Fruit fly (Drosophila melanogaster) whole organism, embryonic: Measurements from ENCODE around the gene CG12661.
A peak's percentile ranks its signal among the peaks of the same experiment; 100 is the strongest.

Experiments used
- CG1024 ChIP-seq: fragments of 200-800 bp; sonication (Bioruptor generic); IDR thresholded peaks from 2 replicates; pipeline ENCODE4 v1.3.6; 2022; ENCODE audit warnings: missing biosample characterization, missing genetic modification characterization
- CG10321 ChIP-seq: fragments of 200-800 bp; sonication (Bioruptor generic); IDR thresholded peaks from 2 replicates; pipeline ENCODE4 v1.3.6; 2022; ENCODE audit warnings: missing biosample characterization, missing genetic modification characterization
- CG1233 ChIP-seq: fragments of 200-800 bp; sonication (Bioruptor generic); optimal IDR thresholded peaks from 4 replicates; lab custom pipeline; 2018; ENCODE audit warnings: missing biosample characterization, mild to moderate bottlenecking, missing genetic modification characterization
- CG14014 ChIP-seq: fragments of 200-800 bp; sonication (Bioruptor generic); IDR thresholded peaks from 2 replicates; pipeline ENCODE4 v1.3.6; 2022; ENCODE audit warnings: missing biosample characterization, missing genetic modification characterization
- CG15011 ChIP-seq: fragments of 200-800 bp; sonication (Bioruptor generic); optimal IDR thresholded peaks from 3 replicates; lab custom pipeline; 2018; ENCODE audit warnings: missing biosample characterization, mild to moderate bottlenecking, missing genetic modification characterization
- CG16813 ChIP-seq: fragments of 200-800 bp; sonication (Bioruptor generic); IDR thresholded peaks from 3 replicates; pipeline ENCODE4 v1.3.6; 2022; ENCODE audit warnings: missing biosample characterization, missing genetic modification characterization; ENCODE audit not compliant: partially characterized antibody
- CG1792 ChIP-seq: fragments of 200-800 bp; sonication (Bioruptor generic); optimal IDR thresholded peaks from 2 replicates; lab custom pipeline; 2016; ENCODE audit warnings: missing biosample characterization, missing genetic modification characterization
- CG2678 ChIP-seq: fragments of 200-800 bp; sonication (Bioruptor generic); optimal IDR thresholded peaks from 3 replicates; lab custom pipeline; 2019; ENCODE audit warnings: missing biosample characterization, mild to moderate bottlenecking, missing genetic modification characterization, moderate library complexity
- CG4617 ChIP-seq: fragments of 200-800 bp; sonication (Bioruptor generic); optimal IDR thresholded peaks from 3 replicates; lab custom pipeline; 2016; ENCODE audit warnings: missing biosample characterization, missing genetic modification characterization, borderline replicate concordance
- CG5180 ChIP-seq: fragments of 200-800 bp; sonication (Bioruptor generic); optimal IDR thresholded peaks from 3 replicates; lab custom pipeline; 2017; ENCODE audit warnings: missing biosample characterization, missing genetic modification characterization, mild to moderate bottlenecking, moderate library complexity, missing genetic modification reagents
- CG6683 ChIP-seq: fragments of 200-800 bp; sonication (Bioruptor generic); optimal IDR thresholded peaks from 2 replicates; lab custom pipeline; 2017; ENCODE audit warnings: missing biosample characterization, mild to moderate bottlenecking, missing genetic modification characterization, missing genetic modification reagents
- CG6854 ChIP-seq: fragments of 200-800 bp; sonication (Bioruptor generic); optimal IDR thresholded peaks from 3 replicates; lab custom pipeline; 2017; ENCODE audit warnings: missing biosample characterization, mild to moderate bottlenecking, missing genetic modification characterization
- CG8359 ChIP-seq: fragments of 200-800 bp; sonication (Bioruptor generic); optimal IDR thresholded peaks from 2 replicates; lab custom pipeline; 2017; ENCODE audit warnings: missing biosample characterization, mild to moderate bottlenecking, missing genetic modification characterization, borderline replicate concordance
- CG9437 ChIP-seq: fragments of 200-800 bp; sonication (Bioruptor generic); optimal IDR thresholded peaks from 2 replicates; lab custom pipeline; 2018; ENCODE audit warnings: missing biosample characterization, mild to moderate bottlenecking, missing genetic modification characterization
- CG9727 ChIP-seq: fragments of 200-800 bp; sonication (Bioruptor generic); optimal IDR thresholded peaks from 3 replicates; lab custom pipeline; 2017; ENCODE audit warnings: missing biosample characterization, mild to moderate bottlenecking, missing genetic modification characterization
- CG9876 ChIP-seq: fragments of 200-800 bp; sonication (Bioruptor generic); optimal IDR thresholded peaks from 2 replicates; lab custom pipeline; 2016; ENCODE audit warnings: missing biosample characterization, missing genetic modification characterization
- D19B ChIP-seq: fragments of 200-800 bp; sonication (Bioruptor generic); optimal IDR thresholded peaks from 2 replicates; lab custom pipeline; 2017; ENCODE audit warnings: missing biosample characterization, mild to moderate bottlenecking, missing genetic modification characterization
- Dbx ChIP-seq: fragments of 200-800 bp; sonication (Bioruptor generic); IDR thresholded peaks from 3 replicates; pipeline ENCODE4 v1.3.6; 2022; ENCODE audit warnings: missing biosample characterization, missing genetic modification characterization
- Dek ChIP-seq: fragments of 200-800 bp; sonication (Bioruptor generic); optimal IDR thresholded peaks from 3 replicates; lab custom pipeline; 2019; ENCODE audit warnings: missing biosample characterization, mild to moderate bottlenecking, missing genetic modification characterization, moderate library complexity
- Doc2 ChIP-seq: fragments of 200-800 bp; sonication (Bioruptor generic); IDR thresholded peaks from 2 replicates; pipeline ENCODE4 v1.3.6; 2022; ENCODE audit warnings: missing biosample characterization, missing genetic modification characterization
- Fer1 ChIP-seq: fragments of 200-800 bp; sonication (Bioruptor generic); optimal IDR thresholded peaks from 2 replicates; lab custom pipeline; 2017; ENCODE audit warnings: missing biosample characterization, mild to moderate bottlenecking, missing genetic modification characterization
- Fer2 ChIP-seq: fragments of 200-800 bp; sonication (Bioruptor generic); optimal IDR thresholded peaks from 2 replicates; lab custom pipeline; 2018; ENCODE audit warnings: missing biosample characterization, mild to moderate bottlenecking, missing genetic modification characterization, moderate library complexity
- HLH3B ChIP-seq: fragments of 200-800 bp; sonication (Bioruptor generic); IDR thresholded peaks from 2 replicates; pipeline ENCODE4 v1.3.6; 2022; ENCODE audit warnings: missing biosample characterization, missing genetic modification characterization
- Hmr ChIP-seq: fragments of 200-800 bp; sonication (Bioruptor generic); optimal IDR thresholded peaks from 3 replicates; lab custom pipeline; 2017; ENCODE audit warnings: mild to moderate bottlenecking, missing biosample characterization, missing genetic modification reagents, missing genetic modification characterization
- Lpt ChIP-seq: fragments of >200 bp; optimal IDR thresholded peaks from 2 replicates; lab custom pipeline; 2018; ENCODE audit warnings: missing biosample characterization, missing genetic modification characterization
- MESR4 ChIP-seq: fragments of 200-800 bp; sonication (Bioruptor generic); optimal IDR thresholded peaks from 2 replicates; lab custom pipeline; 2018; ENCODE audit warnings: missing biosample characterization, mild to moderate bottlenecking, missing genetic modification characterization, moderate library complexity
- NC2β ChIP-seq: fragments of 200-800 bp; sonication (Bioruptor generic); optimal IDR thresholded peaks from 2 replicates; lab custom pipeline; 2016; ENCODE audit warnings: missing biosample characterization, missing genetic modification characterization
- Opbp ChIP-seq: fragments of 200-800 bp; sonication (Bioruptor generic); IDR thresholded peaks from 3 replicates; pipeline ENCODE4 v1.3.6; 2022; ENCODE audit warnings: missing biosample characterization, missing genetic modification characterization; ENCODE audit not compliant: partially characterized antibody
- Rfx ChIP-seq: fragments of 200-800 bp; sonication (Bioruptor generic); IDR thresholded peaks from 2 replicates; pipeline ENCODE4 v1.3.6; 2022; ENCODE audit warnings: missing biosample characterization, missing genetic modification characterization
- Rx ChIP-seq: fragments of 200-800 bp; sonication (Bioruptor generic); IDR thresholded peaks from 2 replicates; pipeline ENCODE4 v1.3.6; 2022; ENCODE audit warnings: missing biosample characterization, missing genetic modification characterization
- Spps ChIP-seq: fragments of 200-800 bp; sonication (Bioruptor generic); optimal IDR thresholded peaks from 2 replicates; lab custom pipeline; 2018; ENCODE audit warnings: missing biosample characterization, mild to moderate bottlenecking, missing genetic modification characterization
- Xbp1 ChIP-seq: fragments of 200-800 bp; sonication (Bioruptor generic); optimal IDR thresholded peaks from 3 replicates; lab custom pipeline; 2016; ENCODE audit warnings: missing biosample characterization, mild to moderate bottlenecking, missing genetic modification characterization
- Xrp1 ChIP-seq: fragments of 200-800 bp; sonication (Bioruptor generic); IDR thresholded peaks from 2 replicates; pipeline ENCODE4 v1.3.6; 2022; ENCODE audit warnings: missing biosample characterization, missing genetic modification characterization
- ab ChIP-seq: fragments of 200-800 bp; sonication (Bioruptor generic); optimal IDR thresholded peaks from 2 replicates; lab custom pipeline; 2016; ENCODE audit warnings: missing biosample characterization, missing genetic modification characterization
- bowl ChIP-seq: fragments of 200-800 bp; sonication (Bioruptor generic); IDR thresholded peaks from 2 replicates; pipeline ENCODE4 v1.3.6; 2022; ENCODE audit warnings: missing biosample characterization, missing genetic modification characterization
- cg ChIP-seq: fragments of 200-800 bp; sonication (Bioruptor generic); optimal IDR thresholded peaks from 3 replicates; lab custom pipeline; 2019; ENCODE audit warnings: missing biosample characterization, mild to moderate bottlenecking, missing genetic modification characterization, moderate library complexity
- disco-r ChIP-seq: fragments of 200-800 bp; sonication (Bioruptor generic); optimal IDR thresholded peaks from 2 replicates; lab custom pipeline; 2016; ENCODE audit warnings: missing biosample characterization, missing genetic modification characterization
- fd96Cb ChIP-seq: fragments of 200-800 bp; sonication (Bioruptor generic); optimal IDR thresholded peaks from 2 replicates; lab custom pipeline; 2018; ENCODE audit warnings: missing biosample characterization, mild to moderate bottlenecking, missing genetic modification characterization, moderate library complexity
- grau ChIP-seq: fragments of 200-800 bp; optimal IDR thresholded peaks from 3 replicates; lab custom pipeline; 2019; ENCODE audit warnings: missing biosample characterization, mild to moderate bottlenecking, missing genetic modification characterization, moderate library complexity
- gt ChIP-seq: fragments of 200-800 bp; sonication (Bioruptor generic); IDR thresholded peaks from 2 replicates; pipeline ENCODE4 v1.3.6; 2022; ENCODE audit warnings: missing biosample characterization, missing genetic modification characterization
- lbe ChIP-seq: fragments of 200-800 bp; sonication (Bioruptor generic); optimal IDR thresholded peaks from 2 replicates; lab custom pipeline; 2016; ENCODE audit warnings: missing biosample characterization, mild to moderate bottlenecking, missing genetic modification characterization
- oc ChIP-seq: fragments of 200-800 bp; sonication (Bioruptor generic); optimal IDR thresholded peaks from 2 replicates; lab custom pipeline; 2018; ENCODE audit warnings: missing biosample characterization, mild to moderate bottlenecking, missing genetic modification characterization, moderate library complexity
- otp ChIP-seq: fragments of 200-800 bp; sonication (Bioruptor generic); IDR thresholded peaks from 3 replicates; pipeline ENCODE4, ENCODE4 v1.3.6; 2022; ENCODE audit warnings: missing biosample characterization, missing genetic modification characterization
- run ChIP-seq: fragments of 200-800 bp; sonication (Bioruptor generic); optimal IDR thresholded peaks from 3 replicates; lab custom pipeline; 2018; ENCODE audit warnings: missing biosample characterization, mild to moderate bottlenecking, missing genetic modification characterization
- shn ChIP-seq: fragments of 200-800 bp; sonication (Bioruptor generic); optimal IDR thresholded peaks from 3 replicates; lab custom pipeline; 2016; ENCODE audit warnings: missing biosample characterization, missing genetic modification characterization
- slbo ChIP-seq: fragments of 200-800 bp; sonication (Bioruptor generic); IDR thresholded peaks from 2 replicates; pipeline ENCODE4 v1.3.6; 2022; ENCODE audit warnings: missing biosample characterization, missing genetic modification characterization
- slou ChIP-seq: fragments of 200-800 bp; sonication (Bioruptor generic); optimal IDR thresholded peaks from 3 replicates; lab custom pipeline; 2016; ENCODE audit warnings: missing biosample characterization, missing genetic modification characterization
- sqz ChIP-seq: fragments of 200-800 bp; sonication (Bioruptor generic); optimal IDR thresholded peaks from 3 replicates; lab custom pipeline; 2018; ENCODE audit warnings: missing biosample characterization, mild to moderate bottlenecking, missing genetic modification characterization
- unc-4 ChIP-seq: fragments of 200-800 bp; sonication (Bioruptor generic); IDR thresholded peaks from 2 replicates; pipeline ENCODE4 v1.3.6; 2022; ENCODE audit warnings: missing biosample characterization, missing genetic modification characterization; ENCODE audit not compliant: partially characterized antibody

Gene CG12661

DNA sequence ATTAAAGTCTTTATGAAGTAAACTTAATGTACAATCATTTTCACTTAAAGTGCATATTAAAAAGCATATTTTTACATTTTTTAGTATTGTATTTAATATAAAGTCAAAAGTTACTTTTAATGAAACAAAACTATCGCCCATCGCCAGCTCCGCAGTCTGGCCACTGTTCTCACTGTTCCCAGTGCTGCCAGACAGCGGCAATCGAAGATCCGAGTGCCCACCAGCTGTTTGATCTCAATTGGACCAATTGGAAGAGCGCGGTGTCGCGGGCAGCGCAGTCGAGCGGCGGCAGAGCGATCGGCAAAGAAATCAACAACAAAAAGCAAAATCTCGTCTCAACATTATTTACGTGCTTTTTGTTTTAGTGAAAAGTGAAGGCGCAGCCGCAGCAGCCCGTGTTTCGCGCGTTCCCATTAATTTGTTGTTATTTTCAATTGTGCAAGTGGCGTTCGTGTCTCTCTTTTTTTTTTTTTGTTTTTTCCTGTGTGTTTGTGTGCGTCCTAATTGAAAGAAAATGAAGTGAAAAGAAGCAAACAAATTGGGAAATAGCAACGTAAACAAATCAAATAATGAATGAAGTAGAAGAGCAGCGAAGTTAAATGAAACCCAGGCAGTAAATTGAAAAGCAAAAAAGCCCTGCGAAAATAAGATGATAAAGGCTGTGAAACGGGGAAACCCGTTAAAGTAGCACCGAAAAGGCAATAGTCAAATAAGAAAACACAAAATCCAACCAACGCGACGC lies 16.5 kb downstream of the CG12661 start, which contains the start of gene rdgA (continued):
- TF ChIP-seq Xbp1 (GFP tag; lab: Kevin White, UChicago) (peak; percentile 51), CG16813 (GFP tag; lab: Robert Waterston, UW) (peak; percentile 63), CG2678 (peak; percentile 8), Hmr (peak; percentile 21), CG15011 (GFP tag; lab: Kevin White, UChicago) (no peak), CG14014 (GFP tag; lab: Robert Waterston, UW) (0 out of 2 replicates have a peak, but pooled peaks have one; percentile 10), HLH3B (peak; percentile 50; the same call in 1 of the 2 replicates), CG6854 (GFP tag; lab: Kevin White, UChicago) (no peak), slou (no peak), Xrp1 (GFP tag; lab: Robert Waterston, UW) (peak; percentile 34; the same call in 1 of the 2 replicates), CG9727 (GFP tag; lab: Kevin White, UChicago) (no peak), MESR4 (GFP tag; lab: Kevin White, UChicago) (no peak), gt (no peak), grau (tag; lab: Kevin White, UChicago) (peak; percentile 1), cg (no peak), slbo (peak; percentile 82), CG6683 (GFP tag; lab: Kevin White, UChicago) (no peak), Spps (tag; lab: Kevin White, UChicago) (no peak), run (tag; lab: Kevin White, UChicago) (no peak), CG9876 (GFP tag; lab: Kevin White, UChicago) (no peak), CG1233 (no peak), Fer1 (no peak), Doc2 (GFP tag; lab: Robert Waterston, UW) (no peak), Opbp (GFP tag; lab: Robert Waterston, UW) (peak; percentile 69), lbe (GFP tag; lab: Kevin White, UChicago) (no peak), CG9437 (GFP tag; lab: Kevin White, UChicago) (no peak), Fer2 (tag; lab: Kevin White, UChicago) (no peak), fd96Cb (no peak), CG1024 (GFP tag; lab: Robert Waterston, UW) (0 out of 2 replicates have a peak, but pooled peaks have one; percentile 32), disco-r (no peak), Dbx (GFP tag; lab: Robert Waterston, UW) (peak; percentile 66; the same call in 1 of the 3 replicates), CG5180 (GFP tag; lab: Kevin White, UChicago) (no peak), NC2β (GFP tag; lab: Kevin White, UChicago) (no peak), CG1792 (no peak), D19B (GFP tag; lab: Kevin White, UChicago) (no peak), bowl (GFP tag; lab: Robert Waterston, UW) (no peak), Dek (no peak), unc-4 (peak; percentile 31; the same call in 1 of the 2 replicates), ab (no peak), oc (no peak), sqz (GFP tag; lab: Kevin White, UChicago) (peak; percentile 42), shn (GFP tag; lab: Kevin White, UChicago) (no peak), CG4617 (GFP tag; lab: Kevin White, UChicago) (no peak), Rfx (GFP tag; lab: Robert Waterston, UW) (peak; percentile 79), CG8359 (GFP tag; lab: Kevin White, UChicago) (no peak), otp (no peak), CG10321 (GFP tag; lab: Robert Waterston, UW) (no peak), Rx (GFP tag; lab: Robert Waterston, UW) (no peak), Lpt (no peak)
